Worm (Caenorhabditis elegans) whole organism, L2 larva: ENCODE results near the gene F26C11.3.

Experiments used
- ZK546.5 ChIP-seq: sonication (generic microtip); optimal IDR thresholded peaks from 2 replicates; lab custom pipeline; 2017; ENCODE audit warnings: missing biosample characterization, missing genetic modification characterization
- ama-1 ChIP-seq: fragments of 150-350 bp; optimal IDR thresholded peaks from 2 replicates; lab custom pipeline; 2018; ENCODE audit warnings: inconsistent platforms
- ceh-82 ChIP-seq: fragments of 150-350 bp; optimal IDR thresholded peaks from 2 replicates; lab custom pipeline; 2014; ENCODE audit warnings: missing biosample characterization, missing genetic modification characterization
- nhr-11 ChIP-seq: fragments of 150-350 bp; optimal IDR thresholded peaks from 2 replicates; lab custom pipeline; 2014; ENCODE audit warnings: missing biosample characterization, missing genetic modification characterization
- unc-62 ChIP-seq: fragments of 150-350 bp; optimal IDR thresholded peaks from 2 replicates; lab custom pipeline; 2014; ENCODE audit warnings: missing biosample characterization, missing genetic modification reagents, missing genetic modification characterization
- ztf-11 ChIP-seq: sonication (generic microtip); optimal IDR thresholded peaks from 2 replicates; lab custom pipeline; 2017; ENCODE audit warnings: missing biosample characterization, missing genetic modification characterization

DNA sequence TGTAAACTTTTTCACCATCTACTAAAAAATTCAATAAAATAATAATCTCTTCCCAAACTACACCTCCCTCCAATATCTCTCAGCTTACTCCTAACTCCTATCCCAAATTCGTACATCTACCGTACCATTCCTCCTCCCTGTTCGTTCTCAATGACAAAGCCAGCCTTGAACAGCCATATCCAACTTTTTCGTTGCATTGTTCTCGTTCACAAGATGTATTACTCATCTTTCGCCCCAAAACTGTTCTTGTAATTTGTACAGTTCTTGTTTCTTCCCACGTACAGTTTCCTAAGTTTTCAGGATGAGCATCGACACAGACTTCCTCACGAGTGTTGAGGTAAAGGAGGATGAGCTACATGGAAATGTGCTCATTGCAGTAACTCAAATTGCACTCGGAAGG, 40.0 kb upstream of the F26C11.3 start, which contains the start of gene egl-43:
- TF ChIP-seq ama-1 (lab: Kevin White, UChicago): no peak
- TF ChIP-seq ceh-82 (tag; lab: Kevin White, UChicago): no peak
- no peak for TF ChIP-seq ztf-11 (tag; lab: Kevin White, UChicago)
- TF ChIP-seq nhr-11 (tag; lab: Kevin White, UChicago): no peak
- TF ChIP-seq unc-62: no peak
- no peak for TF ChIP-seq ZK546.5 (tag; lab: Kevin White, UChicago)
